Fruit fly (Drosophila melanogaster): ENCODE measurements around the gene twin.

twin gene

DNA sequence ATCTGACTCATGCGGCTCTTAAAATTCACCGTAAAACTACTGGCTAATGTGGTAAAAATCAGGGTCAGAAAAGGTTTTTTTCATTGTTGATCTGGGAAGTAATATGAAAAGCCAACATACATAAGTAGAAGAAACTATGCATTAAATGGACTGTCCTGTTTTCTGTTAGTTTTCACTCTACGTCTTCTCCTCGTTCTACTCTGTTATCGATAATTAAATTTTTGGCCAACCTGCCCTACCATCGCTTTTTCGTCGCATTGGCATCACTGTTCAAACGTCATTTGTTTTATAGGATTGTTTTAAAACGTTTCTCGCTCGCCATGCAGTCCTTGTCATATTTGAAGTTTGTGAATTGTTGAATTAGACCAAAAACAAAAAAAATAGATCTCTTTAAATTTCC, 13.0 kb upstream of the twin start:
- TF ChIP-seq CG6808 (GFP tag; optimal IDR thresholded peaks at IDR 0.05) (peak; percentile 93), fkh (GFP tag; optimal IDR thresholded peaks at IDR 0.05) (no peak)

DNA sequence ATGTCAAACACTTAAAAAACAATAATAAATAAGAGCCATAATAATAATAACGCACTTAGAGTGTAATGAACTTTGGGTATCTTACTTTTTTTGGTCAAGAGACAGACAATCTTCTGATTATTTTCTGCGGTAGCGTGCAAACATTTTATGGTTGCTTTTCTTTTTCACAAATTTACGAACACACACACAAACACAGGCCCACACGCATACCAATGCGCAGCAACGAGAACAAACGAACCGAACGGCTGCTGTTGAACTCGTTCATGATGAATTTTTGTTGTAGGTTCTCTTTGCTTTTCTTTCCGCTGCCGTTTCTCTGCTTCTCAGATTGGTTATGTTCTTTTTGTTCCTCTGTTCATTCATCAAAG, 12.4 kb upstream of the twin start:
- no peak for TF ChIP-seq Ets21C (GFP tag; optimal IDR thresholded peaks at IDR 0.05)
- TF ChIP-seq Blimp-1 (GFP tag; optimal IDR thresholded peaks at IDR 0.05), result no peak
- no peak for TF ChIP-seq Sox14 (GFP tag; optimal IDR thresholded peaks at IDR 0.05)
- no peak for TF ChIP-seq CG11294 (GFP tag; IDR thresholded peaks at IDR 0.05)
- no peak for TF ChIP-seq fd85E (GFP tag; optimal IDR thresholded peaks at IDR 0.05)
- no peak for TF ChIP-seq vri (GFP tag; optimal IDR thresholded peaks at IDR 0.05)
- no peak for TF ChIP-seq CG8319 (GFP tag; optimal IDR thresholded peaks at IDR 0.05)
- TF ChIP-seq spab (GFP tag; optimal IDR thresholded peaks at IDR 0.05), result no peak
- no peak for TF ChIP-seq Ets96B (tag; optimal IDR thresholded peaks at IDR 0.05)

DNA sequence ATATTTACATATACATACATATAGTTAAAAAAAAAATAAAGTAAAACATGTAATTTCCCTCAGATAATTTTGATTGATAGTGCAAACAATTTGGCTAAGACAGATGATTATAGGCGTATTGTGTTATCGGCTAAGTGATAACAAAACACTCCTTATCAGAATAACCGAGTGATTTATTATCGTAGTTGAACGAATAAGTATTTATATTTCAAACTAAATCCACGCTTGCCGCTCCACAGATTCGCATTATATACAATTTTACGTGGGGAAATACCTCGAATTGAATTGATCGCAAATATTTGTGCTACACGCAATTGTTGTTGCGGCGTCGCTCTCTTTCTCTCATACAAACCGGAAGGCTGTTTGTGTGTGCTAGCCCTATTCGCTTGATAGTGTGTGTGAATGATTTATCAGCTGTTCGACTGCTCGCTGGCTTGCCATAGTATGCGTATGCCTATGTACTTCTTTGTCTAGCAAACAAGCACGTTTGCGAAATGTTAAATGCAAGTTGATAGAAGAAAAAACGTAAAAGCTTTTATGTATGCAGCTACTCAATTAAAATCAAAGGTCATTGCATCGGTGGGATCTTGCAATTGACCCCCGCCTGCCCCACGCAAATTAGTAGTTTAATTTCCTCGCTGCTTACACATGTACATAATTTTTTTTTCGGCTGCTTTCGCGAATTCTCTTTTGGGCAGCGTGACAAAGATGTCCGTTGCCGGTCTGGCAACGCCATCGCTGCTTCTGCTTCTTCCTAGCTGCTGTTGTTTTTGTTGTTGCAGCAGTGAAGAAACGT, 11.8 kb upstream of the twin start:
- TF ChIP-seq Eip78C (GFP tag) (peak; percentile 60), CG8119 (GFP tag; IDR thresholded peaks at IDR 0.05) (no peak), CG6808 (GFP tag; optimal IDR thresholded peaks at IDR 0.05) (no peak), OdsH (GFP tag; optimal IDR thresholded peaks at IDR 0.05) (no peak), CG11762 (GFP tag; optimal IDR thresholded peaks at IDR 0.05; ENCODE audit: insufficient read depth) (no peak), Sox102F (GFP tag; optimal IDR thresholded peaks at IDR 0.05) (no peak), eg (GFP tag; IDR thresholded peaks at IDR 0.05) (0 out of 3 replicates have a peak, but pooled peaks have one; percentile 48), vri (GFP tag; optimal IDR thresholded peaks at IDR 0.05) (no peak), fd85E (GFP tag; optimal IDR thresholded peaks at IDR 0.05) (no peak), CG10669 (GFP tag; optimal IDR thresholded peaks at IDR 0.05) (no peak), CG1621 (tag; optimal IDR thresholded peaks at IDR 0.05) (no peak), Gug (GFP tag; IDR thresholded peaks at IDR 0.05) (0 out of 2 replicates have a peak, but pooled peaks have one; percentile 25), Hr39 (GFP tag; optimal IDR thresholded peaks at IDR 0.05) (no peak), spab (GFP tag; optimal IDR thresholded peaks at IDR 0.05) (no peak), CG8319 (GFP tag; optimal IDR thresholded peaks at IDR 0.05) (no peak), ss (GFP tag; optimal IDR thresholded peaks at IDR 0.05) (peak in 1 of 2 experiments; percentile 44), Smox (GFP tag; optimal IDR thresholded peaks at IDR 0.05) (no peak), CG31627 (GFP tag; optimal IDR thresholded peaks at IDR 0.05) (no peak), Eip93F (GFP tag; optimal IDR thresholded peaks at IDR 0.05) (no peak), Sox14 (GFP tag; optimal IDR thresholded peaks at IDR 0.05) (peak; percentile 72), achi (GFP tag; optimal IDR thresholded peaks at IDR 0.05) (no peak), lz (GFP tag; optimal IDR thresholded peaks at IDR 0.05) (no peak), CG6276 (GFP tag; optimal IDR thresholded peaks at IDR 0.05) (no peak), CG8632 (GFP tag; optimal IDR thresholded peaks at IDR 0.05) (no peak), CG3919 (GFP tag; optimal IDR thresholded peaks at IDR 0.05) (no peak), CG6163 (GFP tag; IDR thresholded peaks at IDR 0.05) (peak; percentile 31; the same call in 1 of the 3 replicates), salr (GFP tag; optimal IDR thresholded peaks at IDR 0.05) (no peak), svp (GFP tag) (no peak), dsx (GFP tag; optimal IDR thresholded peaks at IDR 0.05; ENCODE audit: poor library complexity, severe bottlenecking) (peak; percentile 64), fkh (GFP tag; optimal IDR thresholded peaks at IDR 0.05) (peak; percentile 59), CG32006 (GFP tag; optimal IDR thresholded peaks at IDR 0.05) (no peak), CG11294 (GFP tag; IDR thresholded peaks at IDR 0.05) (no peak), pdm3 (GFP tag; optimal IDR thresholded peaks at IDR 0.05) (no peak), CG7368 (GFP tag; optimal IDR thresholded peaks at IDR 0.05) (no peak), CG3032 (tag; optimal IDR thresholded peaks at IDR 0.05) (peak; percentile 36), CG6854 (GFP tag; optimal IDR thresholded peaks at IDR 0.05) (peak; percentile 21), Hr38 (GFP tag; optimal IDR thresholded peaks at IDR 0.05) (no peak), acj6 (GFP tag; optimal IDR thresholded peaks at IDR 0.05) (no peak), CG11902 (GFP tag; optimal IDR thresholded peaks at IDR 0.05) (no peak), Lpt (GFP tag; optimal IDR thresholded peaks at IDR 0.05) (no peak), cyc (GFP tag; optimal IDR thresholded peaks at IDR 0.05) (no peak), CG4318 (GFP tag; optimal IDR thresholded peaks at IDR 0.05) (no peak), CG15336 (GFP tag; IDR thresholded peaks at IDR 0.05) (0 out of 2 replicates have a peak, but pooled peaks have one; percentile 8)
